Fruit fly (Drosophila melanogaster): ENCODE data around the gene eIF2Bbeta.

The eIF2Bbeta gene

DNA sequence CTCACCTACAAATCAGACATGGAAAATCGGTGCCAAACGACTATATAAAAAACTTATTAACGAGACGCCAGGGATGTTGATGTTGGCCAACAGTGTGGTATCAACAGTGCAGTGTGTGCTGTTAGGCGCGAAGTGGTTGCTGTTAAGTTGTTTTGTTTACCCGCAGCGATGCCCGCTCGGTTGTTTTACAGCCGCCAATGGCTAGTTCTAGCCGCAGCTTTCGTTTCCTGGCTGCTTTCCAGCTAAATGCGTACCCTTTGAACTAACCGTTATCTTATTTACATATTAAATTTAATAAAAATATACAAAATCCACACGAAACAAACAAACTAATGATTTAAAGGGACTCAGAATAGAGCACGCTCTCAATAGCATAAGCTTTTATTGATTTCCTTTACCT, 34.3 kb downstream of the eIF2Bbeta start, which contains the start of gene crm (continued):
- TF ChIP-seq Atf3 (GFP tag; optimal IDR thresholded peaks at IDR 0.05) (no peak), trem (tag; optimal IDR thresholded peaks at IDR 0.05) (peak; percentile 30), grau (tag; optimal IDR thresholded peaks at IDR 0.05) (peak; percentile 5), CG4820 (GFP tag; optimal IDR thresholded peaks at IDR 0.05) (no peak), wdn (GFP tag; IDR thresholded peaks at IDR 0.05) (no peak), CG10565 (GFP tag; optimal IDR thresholded peaks at IDR 0.05) (no peak), Rfx (GFP tag; IDR thresholded peaks at IDR 0.05) (0 out of 2 replicates have a peak, but pooled peaks have one; percentile 34), HmgZ (tag; optimal IDR thresholded peaks at IDR 0.05) (peak; percentile 15), BEAF-32 (GFP tag; optimal IDR thresholded peaks at IDR 0.05) (peak; percentile 20), dati (GFP tag; IDR thresholded peaks at IDR 0.05) (no peak), MBD-R2 (GFP tag; IDR thresholded peaks at IDR 0.05) (peak; percentile 63), Myb (GFP tag; optimal IDR thresholded peaks at IDR 0.05) (peak; percentile 45), row (GFP tag; IDR thresholded peaks at IDR 0.05) (peak; percentile 85), E2f2 (GFP tag; IDR thresholded peaks at IDR 0.05) (peak; percentile 29; the same call in 1 of the 2 replicates), CG10267 (tag; optimal IDR thresholded peaks at IDR 0.05) (peak; percentile 0), Bteb2 (GFP tag; optimal IDR thresholded peaks at IDR 0.05) (no peak), CG31441 (GFP tag; IDR thresholded peaks at IDR 0.05) (no peak), CG12659 (GFP tag; optimal IDR thresholded peaks at IDR 0.05) (peak; percentile 33), gfzf (GFP tag; optimal IDR thresholded peaks at IDR 0.05) (no peak), Stat92E (GFP tag; optimal IDR thresholded peaks at IDR 0.05) (no peak), CG12155 (GFP tag; optimal IDR thresholded peaks at IDR 0.05) (peak; percentile 8), br (optimal IDR thresholded peaks at IDR 0.05) (no peak), pzg (GFP tag; optimal IDR thresholded peaks at IDR 0.05) (peak; percentile 54), so (GFP tag; IDR thresholded peaks at IDR 0.05) (no peak), crp (GFP tag; optimal IDR thresholded peaks at IDR 0.05) (peak in 1 of 2 experiments; percentile 45), CG15073 (GFP tag; optimal IDR thresholded peaks at IDR 0.05) (no peak), CG2120 (GFP tag; optimal IDR thresholded peaks at IDR 0.05) (no peak), CG15011 (GFP tag; optimal IDR thresholded peaks at IDR 0.05) (no peak), zen (tag; optimal IDR thresholded peaks at IDR 0.05) (no peak), Kr (GFP tag; optimal IDR thresholded peaks at IDR 0.05) (no peak), sug (tag; optimal IDR thresholded peaks at IDR 0.05) (peak; percentile 14), unc-4 (GFP tag; IDR thresholded peaks at IDR 0.05; ENCODE audit: partially characterized antibody) (peak; percentile 34; the same call in 1 of the 2 replicates), CG14710 (tag; optimal IDR thresholded peaks at IDR 0.05) (no peak), eve (GFP tag; optimal IDR thresholded peaks at IDR 0.05) (no peak), hbn (GFP tag; IDR thresholded peaks at IDR 0.05; ENCODE audit: partially characterized antibody) (0 out of 2 replicates have a peak, but pooled peaks have one; percentile 13), CG12299 (tag; optimal IDR thresholded peaks at IDR 0.05) (no peak), Dbx (GFP tag; IDR thresholded peaks at IDR 0.05) (no peak), HLH4C (GFP tag; IDR thresholded peaks at IDR 0.05; ENCODE audit: partially characterized antibody) (no peak), chif (GFP tag; optimal IDR thresholded peaks at IDR 0.05) (no peak), Med (GFP tag) (peak; percentile 45), trh (GFP tag; optimal IDR thresholded peaks at IDR 0.05) (no peak), Dref (GFP tag; IDR thresholded peaks at IDR 0.05) (no peak), Sry-δ (GFP tag; optimal IDR thresholded peaks at IDR 0.05) (no peak), pho (GFP tag; optimal IDR thresholded peaks at IDR 0.05) (no peak), CG3163 (GFP tag; optimal IDR thresholded peaks at IDR 0.05) (no peak), CG7786 (GFP tag; optimal IDR thresholded peaks at IDR 0.05) (no peak), TFAM (GFP tag; optimal IDR thresholded peaks at IDR 0.05) (no peak), Sox102F (GFP tag; optimal IDR thresholded peaks at IDR 0.05) (no peak), nerfin-2 (GFP tag; IDR thresholded peaks at IDR 0.05; ENCODE audit: partially characterized antibody) (no peak), Sry-β (GFP tag; optimal IDR thresholded peaks at IDR 0.05) (peak; percentile 98), CG15514 (GFP tag; optimal IDR thresholded peaks at IDR 0.05) (peak; percentile 68)
